Worm (Caenorhabditis elegans) whole organism, L1 larva: ENCODE measurements around the gene Y82E9BL.1.

Experiments
- aly-2 ChIP-seq: fragments of 150-350 bp; optimal IDR thresholded peaks from 2 replicates; lab custom pipeline; 2014; ENCODE audit warnings: missing biosample characterization, missing genetic modification characterization
- ceh-82 ChIP-seq, 3 experiments: fragments of 150-350 bp in 1 of 3; sonication (generic microtip) in 2 of 3; optimal IDR thresholded peaks; 2 replicates each; lab custom pipeline; 2014 to 2017; ENCODE audit warnings: missing biosample characterization in 3 of 3, missing genetic modification characterization in 3 of 3
- dpl-1 ChIP-seq, 3 experiments: fragments of 150-350 bp in 2 of 3; sonication (generic microtip) in 1 of 3; optimal IDR thresholded peaks; 2 replicates each; lab custom pipeline; 2014 to 2017; ENCODE audit warnings: missing biosample characterization in 3 of 3, missing genetic modification characterization in 3 of 3, missing genetic modification reagents in 3 of 3
- dsc-1 ChIP-seq: sonication (generic microtip); optimal IDR thresholded peaks from 2 replicates; lab custom pipeline; 2016; ENCODE audit warnings: mild to moderate bottlenecking, missing genetic modification characterization, missing compliant biosample characterization
- efl-1 ChIP-seq, 4 experiments: fragments of 150-350 bp; optimal IDR thresholded peaks in 3 of 4; peaks in 1 of 4; 1 replicate in 1 of 4; 2 replicates in 3 of 4; lab custom pipeline; 2014; ENCODE audit warnings: missing biosample characterization in 2 of 4, missing genetic modification characterization in 2 of 4, missing genetic modification reagents in 2 of 4
- efl-3 ChIP-seq: fragments of 200-800 bp; sonication (Bioruptor generic); optimal IDR thresholded peaks from 2 replicates; lab custom pipeline; 2018; ENCODE audit warnings: mild to moderate bottlenecking, missing genetic modification characterization, missing compliant biosample characterization
- egl-13 ChIP-seq: sonication (generic microtip); optimal IDR thresholded peaks from 2 replicates; lab custom pipeline; 2016; ENCODE audit warnings: missing genotype, missing genetic modification reagents, missing genetic modification characterization, missing compliant biosample characterization
- egl-27 ChIP-seq, 2 experiments: fragments of 150-350 bp in 1 of 2; sonication (generic microtip); optimal IDR thresholded peaks; 3 replicates each; lab custom pipeline; 2017 to 2018; ENCODE audit warnings: missing biosample characterization in 2 of 2, missing genetic modification characterization in 2 of 2, missing genetic modification reagents in 2 of 2
- elt-2 ChIP-seq: sonication (generic microtip); optimal IDR thresholded peaks from 2 replicates; lab custom pipeline; 2016; ENCODE audit warnings: missing genetic modification characterization, mild to moderate bottlenecking, inconsistent platforms, missing compliant biosample characterization, missing genetic modification reagents
- ets-5 ChIP-seq: fragments of 200-800 bp; sonication (Bioruptor generic); IDR thresholded peaks from 2 replicates; pipeline ENCODE4 v1.3.6; 2022; ENCODE audit warnings: missing genetic modification characterization, missing compliant biosample characterization
- fkh-4 ChIP-seq: sonication (generic microtip); optimal IDR thresholded peaks from 2 replicates; lab custom pipeline; 2016; ENCODE audit warnings: missing compliant biosample characterization, missing genetic modification characterization, borderline replicate concordance
- fos-1 ChIP-seq: fragments of 150-350 bp; optimal IDR thresholded peaks from 2 replicates; lab custom pipeline; 2014; ENCODE audit warnings: missing biosample characterization, missing genetic modification characterization
- hlh-17 ChIP-seq: fragments of 200-800 bp; sonication (Bioruptor generic); optimal IDR thresholded peaks from 2 replicates; lab custom pipeline; 2018; ENCODE audit warnings: missing genetic modification characterization, mild to moderate bottlenecking, missing compliant biosample characterization, moderate library complexity, borderline replicate concordance
- hlh-4 ChIP-seq: sonication (generic microtip); optimal IDR thresholded peaks from 2 replicates; lab custom pipeline; 2016; ENCODE audit warnings: mild to moderate bottlenecking, missing genetic modification characterization, missing compliant biosample characterization
- hpl-2 ChIP-seq: fragments of 150-350 bp; optimal IDR thresholded peaks from 2 replicates; lab custom pipeline; 2014; ENCODE audit warnings: missing biosample characterization, missing genetic modification reagents, missing genetic modification characterization
- irx-1 ChIP-seq: sonication (generic microtip); optimal IDR thresholded peaks from 2 replicates; lab custom pipeline; 2016; ENCODE audit warnings: missing genetic modification characterization, missing compliant biosample characterization
- isw-1 ChIP-seq: fragments of 200-800 bp; sonication (Bioruptor generic); IDR thresholded peaks from 2 replicates; pipeline ENCODE4 v1.3.6; 2022; ENCODE audit warnings: missing genetic modification characterization, missing compliant biosample characterization
- jun-1 ChIP-seq: fragments of 150-350 bp; optimal IDR thresholded peaks from 2 replicates; lab custom pipeline; 2014; ENCODE audit warnings: missing biosample characterization, missing genetic modification reagents, missing genetic modification characterization
- lin-13 ChIP-seq: fragments of 150-350 bp; optimal IDR thresholded peaks from 2 replicates; lab custom pipeline; 2014; ENCODE audit warnings: missing biosample characterization, missing genetic modification reagents, missing genetic modification characterization
- lin-35 ChIP-seq, 2 experiments: fragments of 150-350 bp; optimal IDR thresholded peaks; 2 replicates each; lab custom pipeline; 2014; ENCODE audit warnings: missing biosample characterization in 2 of 2, missing genetic modification characterization in 2 of 2, missing genetic modification reagents in 2 of 2
- mab-9 ChIP-seq: fragments of 200-800 bp; sonication (Bioruptor generic); IDR thresholded peaks from 2 replicates; pipeline ENCODE4 v1.3.6; 2022; ENCODE audit warnings: missing genetic modification reagents, missing genetic modification characterization, missing compliant biosample characterization
- mep-1 ChIP-seq: fragments of 150-350 bp; optimal IDR thresholded peaks from 2 replicates; lab custom pipeline; 2014; ENCODE audit warnings: missing biosample characterization, missing genetic modification characterization
- nhr-19 ChIP-seq: fragments of 200-800 bp; sonication (Bioruptor generic); conservative IDR thresholded peaks from 2 replicates; pipeline ENCODE4 v1.3.6; 2022; ENCODE audit warnings: missing genetic modification characterization, missing compliant biosample characterization
- nhr-20 ChIP-seq: sonication (generic microtip); optimal IDR thresholded peaks from 2 replicates; lab custom pipeline; 2016; ENCODE audit warnings: mild to moderate bottlenecking, missing genetic modification characterization, missing compliant biosample characterization
- nhr-28 ChIP-seq: fragments of 150-350 bp; optimal IDR thresholded peaks from 2 replicates; lab custom pipeline; 2014; ENCODE audit warnings: missing biosample characterization, missing genetic modification characterization
- nhr-71 ChIP-seq: sonication (generic microtip); optimal IDR thresholded peaks from 2 replicates; lab custom pipeline; 2016; ENCODE audit warnings: mild to moderate bottlenecking, missing genetic modification characterization, moderate library complexity, missing compliant biosample characterization
- nhr-76 ChIP-seq: sonication (generic microtip); optimal IDR thresholded peaks from 2 replicates; lab custom pipeline; 2017; ENCODE audit warnings: missing biosample characterization, missing genetic modification characterization
- nhr-84 ChIP-seq: sonication (generic microtip); optimal IDR thresholded peaks from 2 replicates; lab custom pipeline; 2017; ENCODE audit warnings: missing biosample characterization, missing genetic modification characterization
- nhr-90 ChIP-seq: sonication (generic microtip); optimal IDR thresholded peaks from 2 replicates; lab custom pipeline; 2016; ENCODE audit warnings: mild to moderate bottlenecking, missing genetic modification characterization, missing compliant biosample characterization; ENCODE audit not compliant: poor library complexity
- pag-3 ChIP-seq: sonication (generic microtip); optimal IDR thresholded peaks from 2 replicates; lab custom pipeline; 2017; ENCODE audit warnings: missing genetic modification characterization, mild to moderate bottlenecking, missing compliant biosample characterization, antibody characterized with exemption, borderline replicate concordance; ENCODE audit not compliant: insufficient read depth
- sox-4 ChIP-seq: sonication (generic microtip); optimal IDR thresholded peaks from 2 replicates; lab custom pipeline; 2016; ENCODE audit warnings: missing genetic modification characterization, missing compliant biosample characterization
- sptf-1 ChIP-seq: fragments of 150-350 bp; optimal IDR thresholded peaks from 2 replicates; lab custom pipeline; 2014; ENCODE audit warnings: missing biosample characterization, missing genetic modification characterization
- sup-37 ChIP-seq: fragments of 200-800 bp; sonication (Bioruptor generic); optimal IDR thresholded peaks from 2 replicates; lab custom pipeline; 2018; ENCODE audit warnings: mild to moderate bottlenecking, missing genetic modification characterization, missing compliant biosample characterization
- tlp-1 ChIP-seq: fragments of 150-350 bp; optimal IDR thresholded peaks from 2 replicates; lab custom pipeline; 2014; ENCODE audit warnings: missing biosample characterization, missing genetic modification characterization
- unc-30 ChIP-seq: sonication (generic microtip); optimal IDR thresholded peaks from 2 replicates; lab custom pipeline; 2017; ENCODE audit warnings: missing biosample characterization, missing genetic modification characterization
- unc-98 ChIP-seq: fragments of 200-800 bp; sonication (Bioruptor generic); IDR thresholded peaks from 2 replicates; pipeline ENCODE4 v1.3.6; 2022; ENCODE audit warnings: missing genetic modification characterization, missing compliant biosample characterization
- vab-15 ChIP-seq: sonication (generic microtip); optimal IDR thresholded peaks from 2 replicates; lab custom pipeline; 2017; ENCODE audit warnings: missing genotype, mild to moderate bottlenecking, missing genetic modification characterization, missing compliant biosample characterization

Gene Y82E9BL.1

ce11 chrIII:1392763-1393162, 37.5 kb upstream of the Y82E9BL.1 start (continued):
- TF ChIP-seq egl-27 (tag; optimal IDR thresholded peaks at IDR 0.05; lab: Kevin White, UChicago) (no peak), lin-35 (GFP tag; optimal IDR thresholded peaks at IDR 0.05; lab: Kevin White, UChicago) (peak in 1 of 2 experiments; percentile 2), vab-15 (tag; lab: Kevin White, UChicago) (no peak), egl-13 (tag; lab: Kevin White, UChicago) (no peak), efl-3 (GFP tag; lab: Kevin White, UChicago) (no peak), efl-1 (optimal IDR thresholded peaks at IDR 0.05; lab: Kevin White, UChicago) (no peak), efl-1 (GFP tag; optimal IDR thresholded peaks at IDR 0.05 in 1 of 2; lab: Kevin White, UChicago) (peak in 1 of 2 experiments; percentile 86), dsc-1 (tag; lab: Kevin White, UChicago) (no peak), nhr-28 (tag; lab: Kevin White, UChicago) (no peak), pag-3 (tag; lab: Kevin White, UChicago) (no peak), lin-13 (GFP tag; lab: Kevin White, UChicago) (no peak), nhr-90 (tag; lab: Kevin White, UChicago) (peak; percentile 19), elt-2 (tag; lab: Kevin White, UChicago) (peak; percentile 97), mep-1 (tag; lab: Kevin White, UChicago) (no peak), fkh-4 (tag; lab: Kevin White, UChicago) (no peak), hlh-17 (GFP tag; lab: Kevin White, UChicago) (no peak), nhr-19 (GFP tag; lab: Robert Waterston, UW) (no peak), fos-1 (tag; lab: Kevin White, UChicago) (no peak)

ce11 chrIII:1391752-1392151, 36.5 kb upstream of the Y82E9BL.1 start, which contains the start of gene pals-17:
pals-17 (minus strand) TSS chrIII:1391852.
- TF ChIP-seq ets-5, result no peak
- no peak for TF ChIP-seq jun-1
- TF ChIP-seq hlh-4 (tag; lab: Kevin White, UChicago), result no peak

- TF ChIP-seq dsc-1 (tag; lab: Kevin White, UChicago) (no peak), dpl-1 (GFP tag; optimal IDR thresholded peaks at IDR 0.05; lab: Kevin White, UChicago) (no peak), ceh-82 (tag; optimal IDR thresholded peaks at IDR 0.05; lab: Kevin White, UChicago) (no peak), mab-9 (GFP tag; lab: Robert Waterston, UW) (no peak), nhr-76 (tag; lab: Kevin White, UChicago) (no peak), jun-1 (peak; percentile 13), irx-1 (tag; lab: Kevin White, UChicago) (no peak), tlp-1 (tag; lab: Kevin White, UChicago) (peak; percentile 66), sptf-1 (tag; lab: Kevin White, UChicago) (no peak), unc-98 (GFP tag; lab: Robert Waterston, UW) (no peak), nhr-84 (no peak), hpl-2 (GFP tag; lab: Kevin White, UChicago) (no peak), elt-2 (tag; lab: Kevin White, UChicago) (peak; percentile 90), sup-37 (no peak), aly-2 (tag; lab: Kevin White, UChicago) (no peak), egl-27 (tag; optimal IDR thresholded peaks at IDR 0.05; lab: Kevin White, UChicago) (no peak), mep-1 (tag; lab: Kevin White, UChicago) (no peak)
Observed at ce11 chrIII:1389988-1390387, 34.8 kb upstream of the Y82E9BL.1 start.

ce11 chrIII:1388274-1389058, 33.2 kb upstream of the Y82E9BL.1 start, which contains the start of gene pals-20:
pals-20 (minus strand) TSS chrIII:1388324.
- TF ChIP-seq isw-1 (no peak), efl-1 (optimal IDR thresholded peaks at IDR 0.05; lab: Kevin White, UChicago) (no peak), efl-1 (GFP tag; optimal IDR thresholded peaks at IDR 0.05 in 1 of 2; lab: Kevin White, UChicago) (peak in 1 of 2 experiments; percentile 75), nhr-20 (tag; lab: Kevin White, UChicago) (no peak), mab-9 (GFP tag; lab: Robert Waterston, UW) (no peak), unc-30 (tag; lab: Kevin White, UChicago) (no peak), nhr-19 (GFP tag; lab: Robert Waterston, UW) (no peak), sox-4 (tag; lab: Kevin White, UChicago) (no peak), nhr-71 (tag; lab: Kevin White, UChicago) (no peak)
